Worm (Caenorhabditis elegans): ENCODE data around the gene Y8A9A.2.

DNA sequence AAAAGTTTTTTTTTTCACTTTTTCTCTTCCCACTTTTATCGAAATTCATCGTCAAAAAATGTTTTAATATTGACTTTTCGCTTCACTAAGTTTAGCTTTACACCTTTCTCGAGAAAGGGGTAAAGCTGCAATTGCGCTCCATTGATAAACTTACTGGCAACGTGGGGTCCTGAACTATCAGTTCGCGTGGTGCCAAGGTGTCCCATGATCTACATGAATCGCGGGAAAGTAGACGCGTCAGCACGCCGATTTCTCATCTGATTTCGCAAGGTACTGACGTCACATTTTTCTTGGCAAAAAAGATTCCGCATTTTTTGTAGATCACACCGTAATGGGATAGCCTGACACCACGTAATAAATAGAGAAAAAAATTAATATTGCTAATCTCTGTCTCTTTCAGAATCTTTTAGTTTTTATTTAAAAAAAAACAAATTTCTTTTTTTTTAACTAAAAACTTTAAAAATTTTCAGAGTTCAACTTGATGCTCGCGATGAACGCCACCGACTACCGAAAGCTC, 16.5 kb downstream of the Y8A9A.2 start, which contains the start of gene lido-15:
- TF ChIP-seq him-1 (tag; optimal IDR thresholded peaks at IDR 0.05) (no peak), dao-5 (tag; optimal IDR thresholded peaks at IDR 0.05) (no peak), W03F9.2 (tag; optimal IDR thresholded peaks at IDR 0.05) (no peak)

Data from whole organism, L4/young adult.